Fruit fly (Drosophila melanogaster) whole organism, wandering third instar larva: ENCODE measurements around the gene CG12078.

ENCODE experiments used
- Abd-B ChIP-seq: fragments of >200 bp; optimal IDR thresholded peaks from 2 replicates; lab custom pipeline; 2017; ENCODE audit warnings: missing biosample characterization, missing genetic modification characterization
- CG32264 ChIP-seq: fragments of 200-800 bp; sonication (Bioruptor generic); optimal IDR thresholded peaks from 2 replicates; lab custom pipeline; 2016; ENCODE audit warnings: missing biosample characterization, missing genetic modification characterization
- CG9705 ChIP-seq: fragments of 200-800 bp; sonication (Bioruptor generic); optimal IDR thresholded peaks from 2 replicates; lab custom pipeline; 2018; ENCODE audit warnings: missing biosample characterization, mild to moderate bottlenecking, missing genetic modification characterization
- CrebA ChIP-seq: fragments of 200-800 bp; sonication (Bioruptor generic); optimal IDR thresholded peaks from 2 replicates; lab custom pipeline; 2016; ENCODE audit warnings: missing biosample characterization, mild to moderate bottlenecking, missing genetic modification characterization, borderline replicate concordance
- Dfd ChIP-seq: fragments of >200 bp; optimal IDR thresholded peaks from 2 replicates; lab custom pipeline; 2017; ENCODE audit warnings: missing biosample characterization, missing genetic modification characterization
- HLH106 ChIP-seq: fragments of 200-800 bp; optimal IDR thresholded peaks from 3 replicates; lab custom pipeline; 2019; ENCODE audit warnings: missing biosample characterization, mild to moderate bottlenecking, missing genetic modification characterization, moderate library complexity
- Hr78 ChIP-seq: fragments of >200 bp; optimal IDR thresholded peaks from 2 replicates; lab custom pipeline; 2017; ENCODE audit warnings: missing biosample characterization, missing genetic modification characterization
- Hr83 ChIP-seq: fragments of 200-300 bp; sonication (Bioruptor generic); optimal IDR thresholded peaks from 2 replicates; lab custom pipeline; 2016; ENCODE audit warnings: missing biosample characterization, mild to moderate bottlenecking, missing genetic modification characterization, moderate library complexity; ENCODE audit not compliant: poor library complexity, severe bottlenecking
- Myc ChIP-seq: fragments of >200 bp; optimal IDR thresholded peaks from 2 replicates; lab custom pipeline; 2017
- N ChIP-seq: fragments of >200 bp; optimal IDR thresholded peaks from 2 replicates; lab custom pipeline; 2018; ENCODE audit warnings: missing biosample characterization, missing external identifiers, missing genetic modification characterization
- OdsH ChIP-seq: fragments of 200-800 bp; sonication (Bioruptor generic); optimal IDR thresholded peaks from 2 replicates; lab custom pipeline; 2016; ENCODE audit warnings: missing biosample characterization, mild to moderate bottlenecking, missing genetic modification characterization
- Rel ChIP-seq, 2 experiments: fragments of 200-800 bp; sonication (Bioruptor generic) in 1 of 2; optimal IDR thresholded peaks; 2 replicates in 1 of 2; 3 replicates in 1 of 2; lab custom pipeline; 2016 to 2019; ENCODE audit warnings: mild to moderate bottlenecking in 2 of 2, missing biosample characterization in 2 of 2, missing genetic modification characterization in 2 of 2, moderate library complexity in 1 of 2
- Sp1 ChIP-seq: fragments of 200-800 bp; sonication (Bioruptor generic); optimal IDR thresholded peaks from 3 replicates; lab custom pipeline; 2019; ENCODE audit warnings: missing biosample characterization, mild to moderate bottlenecking, missing genetic modification characterization, moderate library complexity
- Vsx2 ChIP-seq: fragments of 200-300, 225-300 bp; sonication (Bioruptor generic); optimal IDR thresholded peaks from 2 replicates; lab custom pipeline; 2018; ENCODE audit warnings: missing biosample characterization, missing genetic modification characterization; ENCODE audit not compliant: partially characterized antibody
- br ChIP-seq: fragments of 200-800 bp; sonication (Bioruptor generic); optimal IDR thresholded peaks from 2 replicates; lab custom pipeline; 2016; ENCODE audit warnings: missing biosample characterization, missing genetic modification characterization
- brk ChIP-seq: fragments of 200-800 bp; sonication (Bioruptor generic); optimal IDR thresholded peaks from 2 replicates; lab custom pipeline; 2016; ENCODE audit warnings: missing biosample characterization, mild to moderate bottlenecking, missing genetic modification characterization
- dl ChIP-seq, 2 experiments: fragments of 175-275, 200-275 bp in 1 of 2; fragments of 200-275 bp in 1 of 2; sonication (Bioruptor generic); optimal IDR thresholded peaks; lab custom pipeline; 2018; ENCODE audit warnings: mild to moderate bottlenecking in 2 of 2, missing biosample characterization in 2 of 2, missing genetic modification characterization in 2 of 2, moderate library complexity in 2 of 2; ENCODE audit not compliant: partially characterized antibody in 2 of 2, insufficient read depth in 1 of 2
- dmrt93B ChIP-seq: fragments of 200-800 bp; sonication (Bioruptor generic); optimal IDR thresholded peaks from 2 replicates; lab custom pipeline; 2018; ENCODE audit warnings: missing biosample characterization, mild to moderate bottlenecking, missing genetic modification characterization
- ey ChIP-seq: fragments of 200-800 bp; sonication (Bioruptor generic); optimal IDR thresholded peaks from 2 replicates; lab custom pipeline; 2016; ENCODE audit warnings: missing biosample characterization, missing genetic modification characterization
- fru ChIP-seq: fragments of 200-800 bp; sonication (Bioruptor generic); optimal IDR thresholded peaks from 3 replicates; lab custom pipeline; 2016; ENCODE audit warnings: missing biosample characterization, mild to moderate bottlenecking, missing genetic modification characterization
- h ChIP-seq: fragments of 200-800 bp; sonication (Bioruptor generic); optimal IDR thresholded peaks from 3 replicates; lab custom pipeline; 2016; ENCODE audit warnings: missing biosample characterization, mild to moderate bottlenecking, missing genetic modification characterization
- jim ChIP-seq: fragments of 175-275, 200-325 bp; sonication (Bioruptor generic); optimal IDR thresholded peaks from 2 replicates; lab custom pipeline; 2016; ENCODE audit warnings: missing biosample characterization, mild to moderate bottlenecking, missing genetic modification characterization
- lola ChIP-seq: fragments of >200 bp; optimal IDR thresholded peaks from 2 replicates; lab custom pipeline; 2017; ENCODE audit warnings: missing biosample characterization, missing genetic modification characterization
- psq ChIP-seq: fragments of 200-800 bp; sonication (Bioruptor generic); optimal IDR thresholded peaks from 3 replicates; lab custom pipeline; 2017; ENCODE audit warnings: missing biosample characterization, mild to moderate bottlenecking, missing genetic modification characterization, moderate library complexity
- rgr ChIP-seq: fragments of 200-800 bp; sonication (Bioruptor generic); optimal IDR thresholded peaks from 3 replicates; lab custom pipeline; 2016; ENCODE audit warnings: missing biosample characterization, mild to moderate bottlenecking, missing genetic modification characterization
- sage ChIP-seq: fragments of 200-800 bp; sonication (Bioruptor generic); optimal IDR thresholded peaks from 2 replicates; lab custom pipeline; 2016; ENCODE audit warnings: missing biosample characterization, mild to moderate bottlenecking, missing genetic modification characterization
- sv ChIP-seq: fragments of 200-800 bp; sonication (Bioruptor generic); optimal IDR thresholded peaks from 3 replicates; lab custom pipeline; 2016; ENCODE audit warnings: missing biosample characterization, missing genetic modification characterization
- tai ChIP-seq: sonication (Bioruptor generic); optimal IDR thresholded peaks from 2 replicates; lab custom pipeline; 2016; ENCODE audit warnings: missing biosample characterization, missing genetic modification characterization
- usp ChIP-seq: fragments of >200 bp; optimal IDR thresholded peaks from 2 replicates; lab custom pipeline; 2017; ENCODE audit warnings: missing biosample characterization, missing genetic modification characterization
- woc ChIP-seq: sonication (Bioruptor generic); optimal IDR thresholded peaks from 2 replicates; lab custom pipeline; 2016; ENCODE audit warnings: missing biosample characterization, mild to moderate bottlenecking, missing genetic modification characterization

The CG12078 gene

DNA sequence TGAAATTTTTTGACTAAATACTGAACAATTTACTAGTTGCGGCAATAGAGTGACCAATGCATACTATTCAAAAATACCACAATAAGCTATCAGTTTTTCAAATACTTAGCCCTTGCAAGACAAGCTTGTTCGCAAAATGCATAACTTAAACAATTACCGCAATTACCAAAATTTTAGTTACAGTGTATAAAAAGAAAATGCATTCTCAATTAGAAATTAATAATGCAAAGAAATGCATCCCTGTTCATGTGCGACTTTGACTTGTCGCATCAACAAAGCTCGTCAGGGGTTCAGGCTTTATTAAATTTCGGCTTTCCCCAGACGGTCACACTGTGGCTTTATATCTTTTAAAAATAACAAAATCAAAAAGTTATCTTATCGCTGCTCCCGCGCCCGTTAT lies 25.2 kb downstream of the CG12078 start, which contains the start of the genes hob and nSMase:
TSS of gene hob (minus strand) at position 62 of the 400 bp plus-strand sequence.
TSS of gene nSMase (plus strand) at position 298 of the 400 bp plus-strand sequence.
- TF ChIP-seq ey (GFP tag; lab: Kevin White, UChicago) (no peak), OdsH (GFP tag; lab: Kevin White, UChicago) (peak; percentile 34)

DNA sequence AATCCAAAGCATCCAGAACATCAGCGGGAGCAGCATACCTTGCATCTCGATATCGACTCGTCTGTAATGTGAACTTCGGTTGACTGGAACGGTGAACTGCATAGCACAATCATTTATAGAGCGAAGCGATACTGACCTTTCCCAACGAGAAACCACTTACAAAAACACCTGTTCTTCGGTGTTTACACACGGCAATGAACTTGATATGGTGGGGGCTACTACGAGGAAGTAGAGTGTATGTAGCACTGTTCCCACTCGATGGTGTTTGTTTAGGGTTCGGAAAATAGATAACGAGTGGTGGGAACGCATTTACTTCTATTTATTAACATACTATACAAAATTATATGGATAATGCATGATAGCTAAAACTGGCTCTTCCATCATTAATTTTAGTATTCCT lies 35.2 kb downstream of the CG12078 start, which contains the start of the genes CG32269 and CG32270:
TSS of gene CG32269 (minus strand) at position 91 of the 400 bp plus-strand sequence.
TSS of gene CG32270 (minus strand) at position 91 of the 400 bp plus-strand sequence.
- no peak for TF ChIP-seq CrebA
- no peak for TF ChIP-seq Myc (lab: Kevin White, UChicago)
- no peak for TF ChIP-seq Abd-B
- no peak for TF ChIP-seq brk (GFP tag; lab: Kevin White, UChicago)
- TF ChIP-seq HLH106 (tag; lab: Kevin White, UChicago): no peak
- peak; percentile 92 for TF ChIP-seq Hr83 (GFP tag; lab: Kevin White, UChicago)
- no peak for TF ChIP-seq fru (GFP tag; lab: Kevin White, UChicago)
- TF ChIP-seq rgr (GFP tag; lab: Kevin White, UChicago): no peak

DNA sequence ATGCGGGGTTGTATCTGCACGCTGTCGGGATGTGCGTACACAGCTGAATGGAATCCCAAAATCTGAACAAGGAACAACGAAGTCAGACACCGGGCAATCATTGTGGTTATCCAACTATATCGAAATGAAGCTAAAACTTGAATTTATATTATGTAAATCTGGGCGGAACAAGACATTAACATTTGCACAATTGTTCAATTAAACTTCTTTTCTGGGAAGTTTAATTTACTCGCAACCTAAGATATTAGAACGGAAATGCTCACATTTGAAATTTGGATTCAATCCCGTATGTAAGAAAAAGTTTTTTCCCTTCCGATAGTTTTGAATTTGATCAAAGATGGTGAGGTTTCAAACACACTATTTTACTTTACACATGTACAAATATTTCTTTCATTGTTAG lies 37.8 kb downstream of the CG12078 start, which contains the start of gene CG33160:
TSS of gene CG33160 (minus strand) at position 101 of the 400 bp plus-strand sequence.
- TF ChIP-seq Hr78 (GFP tag; lab: Kevin White, UChicago) (no peak), dl (GFP tag; optimal IDR thresholded peaks at IDR 0.05; lab: Kevin White, UChicago; ENCODE audit: insufficient read depth in 1 of 2, partially characterized antibody in 2 of 2) (no peak), tai (GFP tag; lab: Kevin White, UChicago) (no peak), lola (no peak), rgr (GFP tag; lab: Kevin White, UChicago) (no peak), woc (GFP tag; lab: Kevin White, UChicago) (no peak), Vsx2 (GFP tag; lab: Kevin White, UChicago) (no peak), OdsH (GFP tag; lab: Kevin White, UChicago) (no peak), Hr83 (GFP tag; lab: Kevin White, UChicago) (no peak), sage (GFP tag; lab: Kevin White, UChicago) (no peak), CG9705 (GFP tag; lab: Kevin White, UChicago) (no peak), Myc (lab: Kevin White, UChicago) (no peak), psq (GFP tag; lab: Kevin White, UChicago) (no peak), Rel (GFP tag; optimal IDR thresholded peaks at IDR 0.05; lab: Kevin White, UChicago) (no peak), Rel (tag; optimal IDR thresholded peaks at IDR 0.05; lab: Kevin White, UChicago) (no peak), jim (GFP tag; lab: Kevin White, UChicago) (no peak), sv (no peak), N (GFP tag; lab: Kevin White, UChicago) (no peak)

DNA sequence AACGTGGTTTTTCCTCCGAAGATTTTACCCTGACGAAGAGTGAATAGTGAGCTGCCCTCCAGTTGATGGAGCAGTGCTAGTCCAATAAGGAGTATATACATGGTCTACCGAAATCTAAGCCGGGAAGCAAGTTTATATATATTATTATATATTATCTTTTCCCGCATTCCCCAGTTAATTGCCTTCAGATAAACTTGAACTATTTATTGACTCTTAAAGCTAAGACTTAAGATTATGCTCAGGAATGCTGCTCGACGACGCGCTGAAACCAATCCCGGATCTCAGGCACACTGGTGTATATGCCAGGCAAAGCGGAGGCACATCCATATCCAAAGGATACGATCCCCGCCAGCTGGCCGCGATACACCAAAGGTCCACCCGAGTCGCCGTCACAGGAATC lies 38.7 kb downstream of the CG12078 start, which contains the start of gene CG32277:
TSS of gene CG32277 (minus strand) at position 101 of the 400 bp plus-strand sequence.
- TF ChIP-seq Sp1 (GFP tag; lab: Kevin White, UChicago) (no peak), lola (no peak), dl (GFP tag; optimal IDR thresholded peaks at IDR 0.05; lab: Kevin White, UChicago; ENCODE audit: insufficient read depth in 1 of 2, partially characterized antibody in 2 of 2) (no peak), ey (GFP tag; lab: Kevin White, UChicago) (no peak), woc (GFP tag; lab: Kevin White, UChicago) (no peak), CG32264 (GFP tag; lab: Kevin White, UChicago) (no peak), dmrt93B (GFP tag; lab: Kevin White, UChicago) (no peak), usp (no peak), fru (GFP tag; lab: Kevin White, UChicago) (no peak), br (no peak), h (GFP tag; lab: Kevin White, UChicago) (no peak), Dfd (GFP tag; lab: Kevin White, UChicago) (no peak), CG9705 (GFP tag; lab: Kevin White, UChicago) (no peak)

DNA sequence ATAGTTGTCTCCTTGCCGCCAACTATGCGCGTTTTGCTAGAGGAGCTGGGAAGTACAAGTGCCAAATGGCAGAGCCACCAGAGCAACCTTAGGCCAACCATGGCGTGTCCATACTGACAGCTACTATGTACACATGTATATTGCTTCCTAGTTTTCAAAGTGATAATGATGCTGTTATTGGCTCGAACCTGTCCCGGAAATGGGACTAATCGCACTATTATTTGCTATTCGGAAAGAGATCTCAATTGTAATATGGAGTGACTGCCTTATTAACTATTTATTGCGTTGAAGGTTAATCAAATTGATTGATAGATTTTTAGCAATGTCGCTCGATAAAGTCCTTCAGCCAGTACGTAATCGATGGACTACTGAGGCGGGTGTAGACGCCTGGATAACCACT lies 39.7 kb downstream of the CG12078 start, which contains the start of gene CG33159:
TSS of gene CG33159 (minus strand) at position 101 of the 400 bp plus-strand sequence.
- TF ChIP-seq Vsx2 (GFP tag; lab: Kevin White, UChicago): no peak
- no peak for TF ChIP-seq brk (GFP tag; lab: Kevin White, UChicago)
- TF ChIP-seq usp: no peak
- TF ChIP-seq tai (GFP tag; lab: Kevin White, UChicago): no peak
- no peak for TF ChIP-seq OdsH (GFP tag; lab: Kevin White, UChicago)
- no peak for TF ChIP-seq h (GFP tag; lab: Kevin White, UChicago)
- TF ChIP-seq sage (GFP tag; lab: Kevin White, UChicago): no peak
